Worm (Caenorhabditis elegans) whole organism, mixed stage, embryonic: ENCODE results near the gene F55B11.2.

Experiments used
- blmp-1 ChIP-seq: fragments of 150-350 bp; optimal IDR thresholded peaks from 2 replicates; lab custom pipeline; 2014; ENCODE audit warnings: missing biosample characterization, missing genetic modification characterization
- cnd-1 ChIP-seq: fragments of 200-800 bp; sonication (Bioruptor generic); optimal IDR thresholded peaks from 2 replicates; lab custom pipeline; 2018; ENCODE audit warnings: mild to moderate bottlenecking, missing genetic modification characterization, missing compliant biosample characterization
- elt-1 ChIP-seq: sonication (generic microtip); optimal IDR thresholded peaks from 2 replicates; lab custom pipeline; 2017; ENCODE audit warnings: missing genetic modification characterization, mild to moderate bottlenecking, missing compliant biosample characterization, antibody characterized with exemption, moderate library complexity, borderline replicate concordance; ENCODE audit not compliant: insufficient read depth
- lsy-2 ChIP-seq: fragments of 150-350 bp; optimal IDR thresholded peaks from 2 replicates; lab custom pipeline; 2014; ENCODE audit warnings: missing biosample characterization, missing genetic modification characterization
- mep-1 ChIP-seq: fragments of 150-350 bp; optimal IDR thresholded peaks from 2 replicates; lab custom pipeline; 2017; ENCODE audit warnings: missing biosample characterization, missing genetic modification reagents, missing genetic modification characterization, inconsistent platforms
- nhr-237 ChIP-seq: fragments of 150-350 bp; optimal IDR thresholded peaks from 2 replicates; lab custom pipeline; 2014; ENCODE audit warnings: missing biosample characterization, missing genetic modification characterization
- nhr-76 ChIP-seq: sonication (generic microtip); optimal IDR thresholded peaks from 2 replicates; lab custom pipeline; 2017; ENCODE audit warnings: missing biosample characterization, missing genetic modification characterization
- sem-2 ChIP-seq: fragments of 200-800 bp; sonication (Bioruptor generic); optimal IDR thresholded peaks from 2 replicates; lab custom pipeline; 2018; ENCODE audit warnings: mild to moderate bottlenecking, missing genetic modification characterization, missing compliant biosample characterization
- snpc-4 ChIP-seq: fragments of 150-350 bp; optimal IDR thresholded peaks from 2 replicates; lab custom pipeline; 2014; ENCODE audit warnings: missing biosample characterization, missing genetic modification characterization
- unc-39 ChIP-seq: fragments of 150-350 bp; optimal IDR thresholded peaks from 2 replicates; lab custom pipeline; 2014; ENCODE audit warnings: missing biosample characterization, missing genetic modification characterization
- unc-62 ChIP-seq: fragments of 150-350 bp; optimal IDR thresholded peaks from 2 replicates; lab custom pipeline; 2014; ENCODE audit warnings: missing biosample characterization, missing genetic modification reagents, missing genetic modification characterization
- ztf-11 ChIP-seq: fragments of 150-350 bp; optimal IDR thresholded peaks from 2 replicates; lab custom pipeline; 2014; ENCODE audit warnings: missing biosample characterization, missing genetic modification characterization

DNA sequence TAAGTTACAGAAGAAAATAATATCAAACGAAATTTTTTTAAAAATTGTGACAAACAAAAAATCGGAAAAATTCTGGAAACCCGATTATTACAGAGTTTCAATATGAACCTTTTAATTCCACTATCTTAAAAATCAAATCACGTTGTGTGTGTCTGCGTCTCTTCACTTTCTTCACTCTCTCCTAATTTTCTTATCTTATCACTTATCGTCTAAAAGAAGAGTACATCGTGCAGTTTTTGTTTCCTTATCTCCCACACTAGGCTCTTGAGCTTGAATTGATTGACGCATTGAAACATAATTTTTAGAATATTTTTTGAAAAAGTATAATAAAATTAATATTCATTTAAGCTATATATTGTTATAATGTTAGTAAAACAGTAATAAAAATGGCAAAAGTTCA is 8.9 kb downstream of the F55B11.2 start:
- TF ChIP-seq lsy-2 (tag; lab: Kevin White, UChicago) (no peak), nhr-237 (no peak), unc-39 (tag; lab: Kevin White, UChicago) (no peak), cnd-1 (tag; lab: Kevin White, UChicago) (no peak), elt-1 (tag; lab: Kevin White, UChicago) (no peak), sem-2 (no peak), snpc-4 (tag; lab: Kevin White, UChicago) (no peak), ztf-11 (tag; lab: Kevin White, UChicago) (no peak), mep-1 (tag; lab: Kevin White, UChicago) (no peak), unc-62 (GFP tag; lab: Kevin White, UChicago) (no peak), blmp-1 (tag; lab: Kevin White, UChicago) (no peak), nhr-76 (tag; lab: Kevin White, UChicago) (no peak)
